Worm (Caenorhabditis elegans): ENCODE results near the gene acc-1.

acc-1 gene

DNA sequence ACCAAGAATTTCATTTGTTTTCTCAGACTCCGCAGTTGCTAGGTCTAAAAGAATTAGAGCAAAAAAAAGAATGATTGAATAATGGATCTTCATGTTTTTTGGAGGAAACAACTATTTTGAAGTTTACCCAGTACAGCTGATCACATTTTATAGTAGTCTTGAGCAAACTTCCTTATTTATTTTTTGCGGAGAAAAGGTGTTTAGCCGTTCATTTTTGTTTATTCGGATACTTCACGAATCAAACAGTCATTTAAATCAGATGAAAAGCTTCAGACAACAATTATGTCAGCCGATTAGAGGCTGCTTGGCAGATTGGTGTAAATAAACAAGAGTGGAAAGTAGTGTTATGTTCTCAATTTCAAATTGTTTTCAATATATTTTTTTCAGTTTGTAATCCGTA, 33.6 kb upstream of the acc-1 start, which contains the start of gene W09C2.8:
Gene W09C2.8, minus strand, starts transcription at position 101 of the 400 bp plus-strand sequence.
- TF ChIP-seq dmd-4 (tag; optimal IDR thresholded peaks at IDR 0.05) (no peak), nhr-25 (tag; optimal IDR thresholded peaks at IDR 0.05) (no peak), nhr-11 (tag; optimal IDR thresholded peaks at IDR 0.05) (no peak), snpc-4 (tag; optimal IDR thresholded peaks at IDR 0.05) (no peak), elt-3 (tag; optimal IDR thresholded peaks at IDR 0.05) (no peak)

DNA sequence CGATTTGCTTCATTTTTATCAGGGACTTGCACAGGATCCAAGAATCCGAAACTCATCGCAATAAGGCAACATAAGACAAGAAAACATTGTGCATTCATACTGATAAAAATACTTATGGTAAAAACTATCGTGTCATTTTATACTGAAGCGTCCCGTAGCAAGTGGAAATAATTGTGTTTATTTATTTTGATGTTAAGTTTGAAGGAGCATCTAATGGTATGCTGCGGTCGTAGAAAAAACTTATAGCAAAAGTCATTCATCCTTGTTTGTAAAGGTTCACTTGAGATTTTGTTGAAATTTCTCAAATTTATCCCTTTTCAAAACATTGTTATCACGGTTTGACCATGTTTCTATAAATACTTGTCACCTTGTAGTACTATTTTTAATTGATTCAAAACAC, 32.9 kb upstream of the acc-1 start, which contains the start of gene W09C2.10:
Gene W09C2.10, minus strand, starts transcription at position 101 of the 400 bp plus-strand sequence.
- no peak for TF ChIP-seq unc-62 (GFP tag; optimal IDR thresholded peaks at IDR 0.05)

DNA sequence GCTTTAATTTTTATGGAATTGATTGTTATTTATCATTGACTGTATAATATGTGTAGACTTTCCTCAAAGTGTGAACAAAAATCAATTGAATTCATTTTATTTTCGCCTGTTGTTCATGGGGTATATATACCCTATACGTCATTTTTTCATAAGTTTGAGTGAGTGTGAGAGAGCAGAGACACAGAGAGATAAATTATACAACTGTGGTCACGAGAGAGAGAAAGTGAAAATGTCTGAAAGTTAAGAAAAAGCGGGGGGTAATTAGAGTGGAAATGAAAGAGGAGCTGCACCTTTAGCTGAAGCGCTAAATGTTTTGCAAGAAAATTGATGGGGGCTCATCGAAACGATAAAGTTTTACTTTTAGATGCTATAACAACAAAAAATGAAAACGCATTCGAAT, 32.0 kb upstream of the acc-1 start:
- TF ChIP-seq nhr-25 (tag; optimal IDR thresholded peaks at IDR 0.05) (no peak), blmp-1 (tag; optimal IDR thresholded peaks at IDR 0.05; ENCODE audit: insufficient read depth) (peak; percentile 69), fos-1 (tag; optimal IDR thresholded peaks at IDR 0.05) (peak; percentile 18), sma-3 (GFP tag; optimal IDR thresholded peaks at IDR 0.05) (peak; percentile 2), sma-9 (GFP tag; optimal IDR thresholded peaks at IDR 0.05) (peak; percentile 8), sma-9 (tag; optimal IDR thresholded peaks at IDR 0.05) (no peak), nhr-12 (tag; optimal IDR thresholded peaks at IDR 0.05) (no peak), skn-1 (tag; optimal IDR thresholded peaks at IDR 0.05) (no peak), crh-2 (tag; optimal IDR thresholded peaks at IDR 0.05) (peak; percentile 1)

DNA sequence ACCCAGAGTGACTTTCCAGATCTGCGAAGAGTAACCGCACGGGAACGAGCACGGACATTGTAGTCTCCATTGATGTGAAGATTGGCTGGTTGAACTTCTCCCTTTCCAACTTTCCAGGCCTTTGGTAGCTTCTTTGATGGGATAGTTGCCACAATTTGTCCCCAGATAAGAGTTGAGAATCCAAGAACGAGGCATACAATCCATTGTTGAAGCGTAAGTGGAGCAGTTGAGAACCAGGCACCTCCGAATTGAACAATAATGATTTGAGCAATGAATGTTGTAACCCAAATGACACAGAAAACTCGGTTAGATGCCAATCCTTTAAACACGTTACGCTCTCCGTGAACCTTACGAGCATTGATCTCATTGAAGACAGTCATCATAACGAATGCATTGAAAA, 30.8 kb upstream of the acc-1 start:
- TF ChIP-seq mbf-1 (tag; optimal IDR thresholded peaks at IDR 0.05) (no peak), lsy-2 (tag; optimal IDR thresholded peaks at IDR 0.05) (no peak), nhr-12 (tag; optimal IDR thresholded peaks at IDR 0.05) (no peak), ceh-82 (tag; optimal IDR thresholded peaks at IDR 0.05) (no peak)

DNA sequence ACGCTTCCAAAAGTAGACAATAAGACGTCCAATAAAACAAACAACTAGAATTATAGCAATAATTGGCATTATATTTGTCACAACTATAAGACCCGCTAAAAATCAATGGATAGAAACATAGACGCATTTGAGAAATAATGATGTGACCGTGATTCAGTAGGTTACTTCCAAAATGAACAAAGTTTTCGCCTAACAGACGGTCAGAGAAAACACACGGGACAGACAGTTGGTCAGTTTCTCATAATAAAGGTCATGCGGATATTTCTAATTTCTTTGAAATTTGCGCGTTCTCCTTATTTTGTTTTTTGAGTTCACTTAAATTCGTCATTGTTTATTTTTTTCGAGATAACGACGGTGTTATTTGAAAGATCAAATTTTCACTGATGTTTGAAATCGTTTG, 26.3 kb upstream of the acc-1 start:
- TF ChIP-seq sma-9 (GFP tag; optimal IDR thresholded peaks at IDR 0.05) (peak; percentile 2), sma-9 (tag; optimal IDR thresholded peaks at IDR 0.05) (no peak), nhr-21 (tag; optimal IDR thresholded peaks at IDR 0.05) (no peak), peb-1 (tag; optimal IDR thresholded peaks at IDR 0.05) (no peak), elt-1 (tag; optimal IDR thresholded peaks at IDR 0.05) (no peak)

DNA sequence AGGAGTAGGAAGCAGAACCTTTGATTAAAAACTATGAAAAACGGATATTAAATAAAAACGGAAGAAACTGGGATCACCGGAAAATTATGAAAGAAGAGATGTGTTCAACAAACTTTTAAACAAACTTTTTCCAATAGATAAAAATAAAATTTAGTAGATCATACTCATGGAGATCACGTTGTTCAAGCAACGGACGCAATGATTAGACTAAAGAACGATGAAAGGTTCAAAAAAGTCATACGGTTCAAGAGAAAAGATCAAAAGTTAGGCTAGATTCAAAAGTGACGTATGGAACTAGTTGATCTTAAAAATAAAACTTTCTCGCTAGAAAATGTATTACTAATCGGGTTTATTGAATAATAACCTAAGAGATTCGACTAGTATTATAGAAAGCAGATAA, 25.8 kb upstream of the acc-1 start:
- TF ChIP-seq nhr-21 (tag; optimal IDR thresholded peaks at IDR 0.05) (peak; percentile 28), nhr-6 (tag; optimal IDR thresholded peaks at IDR 0.05) (no peak), nhr-129 (tag; optimal IDR thresholded peaks at IDR 0.05) (no peak), lin-13 (GFP tag; optimal IDR thresholded peaks at IDR 0.05) (no peak), nhr-25 (tag; optimal IDR thresholded peaks at IDR 0.05) (no peak), ztf-11 (tag; optimal IDR thresholded peaks at IDR 0.05) (no peak), blmp-1 (tag; optimal IDR thresholded peaks at IDR 0.05; ENCODE audit: insufficient read depth) (peak; percentile 40), ztf-1 (GFP tag; conservative IDR thresholded peaks at IDR 0.05) (no peak), nhr-10 (tag; optimal IDR thresholded peaks at IDR 0.05) (no peak), nhr-12 (tag; optimal IDR thresholded peaks at IDR 0.05) (no peak), skn-1 (tag; optimal IDR thresholded peaks at IDR 0.05) (no peak), mdl-1 (tag; optimal IDR thresholded peaks at IDR 0.05) (no peak), elt-1 (tag; optimal IDR thresholded peaks at IDR 0.05) (no peak), R02D3.7 (tag; optimal IDR thresholded peaks at IDR 0.05) (no peak), sma-9 (GFP tag; optimal IDR thresholded peaks at IDR 0.05) (peak; percentile 58), sma-9 (tag; optimal IDR thresholded peaks at IDR 0.05) (no peak), lin-39 (tag; optimal IDR thresholded peaks at IDR 0.05) (no peak), ama-1 (optimal IDR thresholded peaks at IDR 0.05) (no peak)

DNA sequence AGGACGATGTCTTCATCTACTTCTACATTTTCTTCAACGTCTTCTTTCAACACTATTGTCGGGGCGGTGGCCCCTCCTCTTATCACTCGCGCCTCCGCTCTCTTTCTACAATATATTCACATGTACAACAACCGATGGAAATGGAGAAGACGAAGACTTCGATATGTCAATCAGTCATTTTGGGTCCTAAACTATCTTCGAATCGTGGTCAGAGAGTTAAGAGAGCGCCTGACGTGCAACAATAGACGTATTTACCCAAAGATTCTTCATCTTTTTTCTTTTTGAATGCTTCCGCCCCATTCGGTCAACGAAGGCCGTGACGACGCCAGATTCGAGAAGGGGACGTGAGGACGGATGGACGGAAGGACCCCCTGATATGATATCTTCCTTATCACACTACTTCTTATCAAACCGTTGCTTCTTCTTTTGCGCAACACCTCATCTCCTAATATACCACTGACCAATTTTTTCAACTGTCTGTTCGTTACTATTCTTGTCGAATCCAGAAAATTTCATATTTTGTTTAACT, 24.8 kb upstream of the acc-1 start:
- TF ChIP-seq Y55F3AM.14 (GFP tag; optimal IDR thresholded peaks at IDR 0.05) (no peak), sma-9 (GFP tag; optimal IDR thresholded peaks at IDR 0.05) (peak; percentile 53), sma-9 (tag; optimal IDR thresholded peaks at IDR 0.05) (no peak), nhr-11 (tag; optimal IDR thresholded peaks at IDR 0.05) (no peak), unc-55 (GFP tag; optimal IDR thresholded peaks at IDR 0.05) (no peak), sma-3 (GFP tag; optimal IDR thresholded peaks at IDR 0.05) (peak; percentile 15), nhr-25 (tag; optimal IDR thresholded peaks at IDR 0.05) (peak; percentile 4), elt-3 (tag; optimal IDR thresholded peaks at IDR 0.05) (no peak), dmd-4 (tag; optimal IDR thresholded peaks at IDR 0.05) (no peak), ceh-16 (tag; optimal IDR thresholded peaks at IDR 0.05) (no peak), mdl-1 (tag; optimal IDR thresholded peaks at IDR 0.05) (no peak), gmeb-1 (tag; optimal IDR thresholded peaks at IDR 0.05) (no peak), zag-1 (tag; optimal IDR thresholded peaks at IDR 0.05) (no peak), nhr-237 (tag; optimal IDR thresholded peaks at IDR 0.05) (no peak), crh-2 (tag; optimal IDR thresholded peaks at IDR 0.05) (no peak), C34F6.9 (tag; optimal IDR thresholded peaks at IDR 0.05) (no peak), lin-13 (GFP tag; optimal IDR thresholded peaks at IDR 0.05) (no peak), mab-5 (tag; optimal IDR thresholded peaks at IDR 0.05) (no peak)

Data from whole organism, L2 larva.